Fruit fly (Drosophila melanogaster) whole organism, embryonic: ENCODE measurements around the gene Dh31.

Experiments
- Atf3 ChIP-seq: fragments of 200-800 bp; sonication (Bioruptor generic); optimal IDR thresholded peaks from 3 replicates; lab custom pipeline; 2016; ENCODE audit warnings: missing biosample characterization, missing genetic modification characterization
- CG12769 ChIP-seq: fragments of 200-800 bp; sonication (Bioruptor generic); optimal IDR thresholded peaks from 2 replicates; lab custom pipeline; 2019; ENCODE audit warnings: missing biosample characterization, mild to moderate bottlenecking, missing genetic modification characterization, moderate library complexity
- CG14860 ChIP-seq: fragments of 200-800 bp; sonication (Bioruptor generic); IDR thresholded peaks from 3 replicates; pipeline ENCODE4 v1.3.6; 2022; ENCODE audit warnings: missing biosample characterization, missing genetic modification characterization; ENCODE audit not compliant: partially characterized antibody
- CG1602 ChIP-seq: fragments of 200-800 bp; sonication (Bioruptor generic); optimal IDR thresholded peaks from 3 replicates; lab custom pipeline; 2016; ENCODE audit warnings: missing biosample characterization, missing genetic modification characterization
- CG1603 ChIP-seq: fragments of 200-800 bp; sonication (Bioruptor generic); optimal IDR thresholded peaks from 2 replicates; lab custom pipeline; 2019; ENCODE audit warnings: missing biosample characterization, mild to moderate bottlenecking, missing genetic modification characterization, moderate library complexity
- CG16863 ChIP-seq: fragments of 200-800 bp; sonication (Bioruptor generic); optimal IDR thresholded peaks from 3 replicates; lab custom pipeline; 2016; ENCODE audit warnings: missing biosample characterization, missing genetic modification characterization
- CG17385 ChIP-seq: fragments of 200-800 bp; sonication (Bioruptor generic); optimal IDR thresholded peaks from 3 replicates; lab custom pipeline; 2018; ENCODE audit warnings: missing biosample characterization, mild to moderate bottlenecking, missing genetic modification characterization
- CG2199 ChIP-seq: fragments of 200-800 bp; sonication (Bioruptor generic); IDR thresholded peaks from 3 replicates; pipeline ENCODE4 v1.3.6; 2022; ENCODE audit warnings: missing biosample characterization, missing genetic modification characterization
- CG2875 ChIP-seq: fragments of 200-800 bp; sonication (Bioruptor generic); optimal IDR thresholded peaks from 2 replicates; lab custom pipeline; 2017; ENCODE audit warnings: missing biosample characterization, mild to moderate bottlenecking, missing genetic modification characterization, missing genetic modification reagents
- CG30403 ChIP-seq: fragments of 200-800 bp; sonication (Bioruptor generic); optimal IDR thresholded peaks from 3 replicates; lab custom pipeline; 2016; ENCODE audit warnings: missing biosample characterization, missing genetic modification characterization
- CG32772 ChIP-seq: fragments of 200-800 bp; sonication (Bioruptor generic); IDR thresholded peaks from 2 replicates; pipeline ENCODE4 v1.3.6; 2022; ENCODE audit warnings: missing biosample characterization, missing genetic modification characterization
- CG34224 ChIP-seq: fragments of 200-800 bp; sonication (Bioruptor generic); IDR thresholded peaks from 3 replicates; pipeline ENCODE4 v1.3.6; 2022; ENCODE audit warnings: missing biosample characterization, missing genetic modification characterization; ENCODE audit not compliant: partially characterized antibody
- CG3847 ChIP-seq: fragments of 200-800 bp; sonication (Bioruptor generic); IDR thresholded peaks from 2 replicates; pipeline ENCODE4 v1.3.6; 2022; ENCODE audit warnings: missing biosample characterization, missing genetic modification characterization
- CG4820 ChIP-seq: fragments of 200-800 bp; sonication (Bioruptor generic); optimal IDR thresholded peaks from 3 replicates; lab custom pipeline; 2016; ENCODE audit warnings: missing biosample characterization, missing genetic modification characterization
- CG6175 ChIP-seq: fragments of 200-800 bp; sonication (Bioruptor generic); IDR thresholded peaks from 3 replicates; pipeline ENCODE4 v1.3.6; 2022; ENCODE audit warnings: missing biosample characterization, missing genetic modification characterization
- CG6765 ChIP-seq: fragments of 200-800 bp; sonication (Bioruptor generic); optimal IDR thresholded peaks from 3 replicates; lab custom pipeline; 2017; ENCODE audit warnings: missing biosample characterization, mild to moderate bottlenecking, missing genetic modification characterization
- CG8290 ChIP-seq, 3 experiments: fragments of 200-800 bp; sonication (Bioruptor generic); optimal IDR thresholded peaks; 2 replicates each; lab custom pipeline; 2016 to 2019; ENCODE audit warnings: missing biosample characterization in 3 of 3, missing genetic modification characterization in 3 of 3, mild to moderate bottlenecking in 2 of 3, moderate library complexity in 1 of 3
- CG8388 ChIP-seq: fragments of 200-800 bp; sonication (Bioruptor generic); optimal IDR thresholded peaks from 2 replicates; lab custom pipeline; 2019; ENCODE audit warnings: missing biosample characterization, mild to moderate bottlenecking, missing genetic modification characterization, moderate library complexity
- CG8478 ChIP-seq: fragments of >200 bp; optimal IDR thresholded peaks from 2 replicates; lab custom pipeline; 2018
- Doc3 ChIP-seq: fragments of 200-800 bp; sonication (Bioruptor generic); IDR thresholded peaks from 3 replicates; pipeline ENCODE4 v1.3.6; 2022; ENCODE audit warnings: missing biosample characterization, missing genetic modification characterization; ENCODE audit not compliant: partially characterized antibody
- Dp ChIP-seq: fragments of 200-800 bp; sonication (Bioruptor generic); optimal IDR thresholded peaks from 2 replicates; lab custom pipeline; 2018; ENCODE audit warnings: missing biosample characterization, mild to moderate bottlenecking, missing genetic modification characterization, moderate library complexity
- E2f2 ChIP-seq: fragments of 200-800 bp; sonication (Bioruptor generic); IDR thresholded peaks from 2 replicates; pipeline ENCODE4 v1.3.6; 2022; ENCODE audit warnings: missing biosample characterization, missing genetic modification characterization
- Ets65A ChIP-seq: fragments of 200-800 bp; sonication (Bioruptor generic); peaks from one replicate; lab custom pipeline; 2016; ENCODE audit warnings: missing biosample characterization, missing genetic modification characterization
- HLHmδ ChIP-seq: fragments of 200-800 bp; sonication (Bioruptor generic); optimal IDR thresholded peaks from 2 replicates; lab custom pipeline; 2018; ENCODE audit warnings: missing biosample characterization, mild to moderate bottlenecking, missing genetic modification characterization, moderate library complexity
- Hmr ChIP-seq: fragments of 200-800 bp; sonication (Bioruptor generic); optimal IDR thresholded peaks from 3 replicates; lab custom pipeline; 2017; ENCODE audit warnings: mild to moderate bottlenecking, missing biosample characterization, missing genetic modification reagents, missing genetic modification characterization
- Hmx ChIP-seq: fragments of 200-800 bp; sonication (Bioruptor generic); optimal IDR thresholded peaks from 2 replicates; lab custom pipeline; 2016; ENCODE audit warnings: missing biosample characterization, missing genetic modification characterization
- Hr51 ChIP-seq, 2 experiments: fragments of 200-800 bp; sonication (Bioruptor generic); optimal IDR thresholded peaks; 2 replicates in 1 of 2; 3 replicates in 1 of 2; lab custom pipeline; 2016 to 2018; ENCODE audit warnings: missing biosample characterization in 2 of 2, missing genetic modification characterization in 2 of 2, mild to moderate bottlenecking in 1 of 2, moderate library complexity in 1 of 2
- NfI ChIP-seq: fragments of 200-800 bp; sonication (Bioruptor generic); optimal IDR thresholded peaks from 3 replicates; lab custom pipeline; 2018; ENCODE audit warnings: missing biosample characterization, mild to moderate bottlenecking, missing genetic modification characterization, moderate library complexity
- Oaz ChIP-seq: fragments of 200-800 bp; sonication (Bioruptor generic); IDR thresholded peaks from 2 replicates; pipeline ENCODE4 v1.3.6; 2022; ENCODE audit warnings: missing biosample characterization, missing genetic modification characterization
- Six4 ChIP-seq: fragments of 200-800 bp; sonication (Bioruptor generic); optimal IDR thresholded peaks from 2 replicates; lab custom pipeline; 2016; ENCODE audit warnings: missing biosample characterization, missing genetic modification characterization
- Spps ChIP-seq: fragments of 200-800 bp; sonication (Bioruptor generic); optimal IDR thresholded peaks from 2 replicates; lab custom pipeline; 2018; ENCODE audit warnings: missing biosample characterization, mild to moderate bottlenecking, missing genetic modification characterization
- Ssrp ChIP-seq: fragments of 200-800 bp; sonication (Bioruptor generic); optimal IDR thresholded peaks from 2 replicates; lab custom pipeline; 2018; ENCODE audit warnings: missing biosample characterization, mild to moderate bottlenecking, missing genetic modification characterization, moderate library complexity
- Vsx1 ChIP-seq: fragments of 200-800 bp; sonication (Bioruptor generic); optimal IDR thresholded peaks from 2 replicates; lab custom pipeline; 2017; ENCODE audit warnings: missing biosample characterization, mild to moderate bottlenecking, missing genetic modification characterization, missing genetic modification reagents
- bab2 ChIP-seq: fragments of 200-800 bp; sonication (Bioruptor generic); optimal IDR thresholded peaks from 2 replicates; lab custom pipeline; 2016; ENCODE audit warnings: missing biosample characterization, missing genetic modification characterization
- bsh ChIP-seq, 2 experiments: fragments of 200-800 bp; sonication (Bioruptor generic); optimal IDR thresholded peaks; 2 replicates each; lab custom pipeline; 2017 to 2018; ENCODE audit warnings: mild to moderate bottlenecking in 2 of 2, missing biosample characterization in 2 of 2, missing genetic modification characterization in 2 of 2, moderate library complexity in 1 of 2
- caup ChIP-seq: fragments of 200-800 bp; sonication (Bioruptor generic); optimal IDR thresholded peaks from 3 replicates; lab custom pipeline; 2017; ENCODE audit warnings: missing biosample characterization, mild to moderate bottlenecking, missing genetic modification characterization, moderate library complexity; ENCODE audit not compliant: severe bottlenecking
- crp ChIP-seq, 2 experiments: fragments of 200-800 bp; sonication (Bioruptor generic); optimal IDR thresholded peaks; 2 replicates in 1 of 2; 3 replicates in 1 of 2; lab custom pipeline; 2017; ENCODE audit warnings: missing biosample characterization in 2 of 2, missing genetic modification characterization in 2 of 2, mild to moderate bottlenecking in 1 of 2, moderate library complexity in 1 of 2
- gsb-n ChIP-seq: fragments of 200-800 bp; sonication (Bioruptor generic); optimal IDR thresholded peaks from 3 replicates; lab custom pipeline; 2018; ENCODE audit warnings: missing biosample characterization, mild to moderate bottlenecking, missing genetic modification characterization
- hth ChIP-seq: fragments of >200 bp; optimal IDR thresholded peaks from 2 replicates; lab custom pipeline; 2017; ENCODE audit warnings: inconsistent platforms
- lmd ChIP-seq: fragments of 200-800 bp; sonication (Bioruptor generic); IDR thresholded peaks from 2 replicates; pipeline ENCODE4 v1.3.6; 2022; ENCODE audit warnings: missing biosample characterization, missing genetic modification characterization
- odd ChIP-seq: fragments of 200-800 bp; sonication (Bioruptor generic); optimal IDR thresholded peaks from 2 replicates; lab custom pipeline; 2017; ENCODE audit warnings: missing biosample characterization, mild to moderate bottlenecking, missing genetic modification characterization
- pb ChIP-seq: fragments of 200-800 bp; sonication (Bioruptor generic); optimal IDR thresholded peaks from 3 replicates; lab custom pipeline; 2016; ENCODE audit warnings: missing biosample characterization, missing genetic modification characterization
- psq ChIP-seq: fragments of 200-800 bp; sonication (Bioruptor generic); optimal IDR thresholded peaks from 2 replicates; lab custom pipeline; 2017; ENCODE audit warnings: missing biosample characterization, missing genetic modification characterization
- slou ChIP-seq: fragments of 200-800 bp; sonication (Bioruptor generic); optimal IDR thresholded peaks from 3 replicates; lab custom pipeline; 2016; ENCODE audit warnings: missing biosample characterization, missing genetic modification characterization
- sqz ChIP-seq: fragments of 200-800 bp; sonication (Bioruptor generic); optimal IDR thresholded peaks from 3 replicates; lab custom pipeline; 2018; ENCODE audit warnings: missing biosample characterization, mild to moderate bottlenecking, missing genetic modification characterization
- unpg ChIP-seq: fragments of 200-800 bp; sonication (Bioruptor generic); optimal IDR thresholded peaks from 3 replicates; lab custom pipeline; 2018; ENCODE audit warnings: missing biosample characterization, mild to moderate bottlenecking, missing genetic modification characterization, moderate library complexity
- vfl ChIP-seq: fragments of 200-800 bp; sonication (Bioruptor generic); optimal IDR thresholded peaks from 2 replicates; lab custom pipeline; 2016; ENCODE audit warnings: missing biosample characterization, missing genetic modification characterization
- yki ChIP-seq: fragments of >200 bp; optimal IDR thresholded peaks from 3 replicates; lab custom pipeline; 2018

The Dh31 gene

DNA sequence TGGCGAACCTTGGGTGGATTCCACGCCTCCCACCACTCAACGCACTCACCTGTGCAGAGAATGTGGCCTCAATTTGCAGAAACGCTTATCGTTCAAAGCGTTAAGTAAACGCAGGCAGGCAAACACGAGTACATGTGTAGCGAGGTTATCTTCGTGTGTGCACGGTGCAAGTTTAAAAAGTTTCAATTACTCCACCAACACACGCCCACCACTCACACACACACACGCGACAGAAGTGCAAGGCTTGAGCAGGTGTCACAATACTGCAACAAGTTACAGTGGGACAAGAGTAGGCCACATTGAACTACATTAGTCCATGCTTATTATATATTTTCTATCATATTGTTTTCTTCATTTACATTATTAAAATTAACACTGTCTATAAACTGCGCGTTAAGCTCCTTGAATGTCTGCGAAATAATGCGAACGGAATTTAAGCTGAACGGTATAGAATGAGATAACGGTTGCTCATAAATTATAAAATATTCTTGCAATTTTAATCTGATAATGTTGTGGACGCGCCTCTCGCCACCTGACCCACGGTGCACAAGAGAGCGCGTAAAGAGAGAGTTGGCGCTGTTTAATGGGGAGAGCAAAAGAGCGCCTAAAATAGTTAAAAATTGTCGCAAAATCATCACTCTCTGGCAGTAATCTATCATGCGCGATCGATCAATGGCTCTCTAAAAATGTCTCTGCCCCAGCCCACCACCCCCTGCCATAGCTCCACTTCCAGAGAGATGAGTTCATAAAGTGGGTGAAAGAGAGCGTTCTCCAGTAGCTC is 28.1 kb upstream of the Dh31 start (continued):
- TF ChIP-seq bsh (GFP tag; optimal IDR thresholded peaks at IDR 0.05; lab: Kevin White, UChicago) (peak; percentile 96 to 98), CG34224 (GFP tag; lab: Robert Waterston, UW) (peak; percentile 31; the same call in 2 of the 3 replicates), CG12769 (tag; lab: Kevin White, UChicago) (peak; percentile 91), Hmx (GFP tag; lab: Kevin White, UChicago) (peak; percentile 67), CG4820 (GFP tag; lab: Kevin White, UChicago) (peak; percentile 91), bab2 (peak; percentile 83), CG3847 (peak; percentile 84), Ets65A (GFP tag; lab: Kevin White, UChicago) (peak; percentile 98), caup (GFP tag; lab: Kevin White, UChicago) (peak; percentile 67), lmd (GFP tag; lab: Robert Waterston, UW) (peak; percentile 95), Ssrp (peak; percentile 98), unpg (GFP tag; lab: Kevin White, UChicago) (peak; percentile 97), CG30403 (peak; percentile 91), odd (peak; percentile 91), Hr51 (GFP tag; optimal IDR thresholded peaks at IDR 0.05; lab: Kevin White, UChicago) (peak; percentile 81 to 99), vfl (peak; percentile 75), crp (GFP tag; optimal IDR thresholded peaks at IDR 0.05; lab: Kevin White, UChicago) (peak; percentile 15 to 68), CG14860 (GFP tag; lab: Robert Waterston, UW) (peak; percentile 72), Atf3 (GFP tag; lab: Kevin White, UChicago) (peak; percentile 84), CG2875 (peak; percentile 96), CG8478 (lab: Kevin White, UChicago) (no peak), psq (GFP tag; lab: Kevin White, UChicago) (peak; percentile 47), NfI (peak; percentile 96), Dp (GFP tag; lab: Kevin White, UChicago) (peak; percentile 5), CG1603 (tag; lab: Kevin White, UChicago) (peak; percentile 94), Vsx1 (GFP tag; lab: Kevin White, UChicago) (peak; percentile 88), CG1602 (GFP tag; lab: Kevin White, UChicago) (peak; percentile 93), CG2199 (GFP tag; lab: Robert Waterston, UW) (peak; percentile 89; the same call in 2 of the 3 replicates), CG8290 (GFP tag; optimal IDR thresholded peaks at IDR 0.05; lab: Kevin White, UChicago) (peak; percentile 72), CG8290 (tag; optimal IDR thresholded peaks at IDR 0.05; lab: Kevin White, UChicago) (peak; percentile 81 to 85), Oaz (GFP tag; lab: Robert Waterston, UW) (peak; percentile 90), Spps (peak; percentile 94), CG17385 (GFP tag; lab: Kevin White, UChicago) (peak; percentile 92), CG16863 (GFP tag; lab: Kevin White, UChicago) (peak; percentile 87), CG6765 (GFP tag; lab: Kevin White, UChicago) (peak; percentile 64), slou (GFP tag; lab: Kevin White, UChicago) (peak; percentile 69), Hmr (GFP tag; lab: Kevin White, UChicago) (peak; percentile 88), HLHmδ (peak; percentile 81), Six4 (GFP tag; lab: Kevin White, UChicago) (peak; percentile 88), sqz (GFP tag; lab: Kevin White, UChicago) (peak; percentile 90), E2f2 (peak; percentile 80), CG8388 (peak; percentile 96), yki (lab: Kevin White, UChicago) (peak; percentile 27), pb (GFP tag; lab: Kevin White, UChicago) (peak; percentile 67), CG32772 (peak; percentile 94), gsb-n (peak; percentile 96), Doc3 (peak; percentile 45; the same call in 1 of the 3 replicates), hth (lab: Kevin White, UChicago) (no peak), CG6175 (no peak; the same call in none of the 3 replicates)
